Worm (Caenorhabditis elegans): ENCODE data around the gene ceh-79.

Gene ceh-79

DNA sequence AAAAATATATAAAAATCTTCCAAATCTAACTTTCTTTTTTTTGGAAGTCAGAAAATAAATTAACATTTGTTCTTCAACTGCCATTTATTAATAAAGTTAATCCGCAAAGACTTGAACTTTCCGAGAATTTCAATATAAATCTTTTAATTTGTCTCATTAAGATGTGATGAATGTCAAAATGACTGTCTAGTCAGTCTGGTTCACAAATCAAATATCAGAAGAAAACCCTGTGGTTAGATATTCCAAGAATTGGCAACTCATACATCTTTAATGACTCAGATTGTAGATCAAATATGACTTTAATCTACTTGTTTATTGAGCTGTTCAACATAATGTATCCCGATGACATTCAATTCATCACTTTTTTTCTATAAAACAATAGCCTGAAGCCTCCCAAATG is 36.0 kb upstream of the ceh-79 start (continued):
- peak; percentile 39 for TF ChIP-seq nhr-47 (tag; optimal IDR thresholded peaks at IDR 0.05)
- TF ChIP-seq fkh-8 (tag; optimal IDR thresholded peaks at IDR 0.05) = peak; percentile 58
- TF ChIP-seq dsc-1 (tag; optimal IDR thresholded peaks at IDR 0.05) = peak; percentile 99
- TF ChIP-seq pqm-1 (tag; optimal IDR thresholded peaks at IDR 0.05) = no peak
- TF ChIP-seq pax-3 (tag; optimal IDR thresholded peaks at IDR 0.05) = peak; percentile 87
- peak; percentile 38 for TF ChIP-seq nhr-71 (tag; optimal IDR thresholded peaks at IDR 0.05)
- no peak for TF ChIP-seq mef-2 (tag; optimal IDR thresholded peaks at IDR 0.05)
- no peak for TF ChIP-seq ceh-90 (tag; optimal IDR thresholded peaks at IDR 0.05)
- TF ChIP-seq aha-1 (tag; optimal IDR thresholded peaks at IDR 0.05) = no peak

ce11 chrV:13266630-13267029 is 35.0 kb upstream of the ceh-79 start:
- TF ChIP-seq dsc-1 (tag; optimal IDR thresholded peaks at IDR 0.05) = peak; percentile 66
- peak; percentile 6 for TF ChIP-seq fkh-8 (tag; optimal IDR thresholded peaks at IDR 0.05)
- no peak for TF ChIP-seq C34B4.2 (tag; optimal IDR thresholded peaks at IDR 0.05)
- peak; percentile 38 for TF ChIP-seq nhr-71 (tag; optimal IDR thresholded peaks at IDR 0.05)
- peak; percentile 21 for TF ChIP-seq pax-3 (tag; optimal IDR thresholded peaks at IDR 0.05)
- TF ChIP-seq zag-1 (tag; optimal IDR thresholded peaks at IDR 0.05) = no peak
- no peak for TF ChIP-seq elt-2 (tag; optimal IDR thresholded peaks at IDR 0.05)
- TF ChIP-seq efl-1 (optimal IDR thresholded peaks at IDR 0.05) = no peak
- peak in 1 of 2 experiments; percentile 74 for TF ChIP-seq efl-1 (GFP tag; optimal IDR thresholded peaks at IDR 0.05 in 1 of 2)

DNA sequence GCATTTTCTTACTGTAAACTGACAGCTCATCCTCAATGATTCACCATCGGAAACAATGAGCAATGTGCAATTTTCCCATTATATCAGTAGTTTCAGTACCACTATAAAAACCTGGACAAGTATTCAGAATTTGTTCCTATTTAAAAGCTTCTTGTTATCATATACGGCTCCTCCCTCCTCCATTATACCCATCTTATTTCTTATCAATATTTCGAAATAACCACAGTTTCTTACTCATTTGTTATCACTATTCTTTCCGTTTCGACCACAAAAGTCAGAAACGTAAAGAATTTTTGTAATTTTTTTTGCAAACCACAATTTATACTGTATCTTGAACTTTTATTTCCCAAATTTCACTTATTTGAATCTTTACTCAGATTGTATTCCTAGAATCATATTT is 33.6 kb upstream of the ceh-79 start:
- no peak for TF ChIP-seq snu-23 (GFP tag; optimal IDR thresholded peaks at IDR 0.05)
- TF ChIP-seq egl-13 (tag; optimal IDR thresholded peaks at IDR 0.05) = no peak
- no peak for TF ChIP-seq sox-4 (tag; optimal IDR thresholded peaks at IDR 0.05)
- TF ChIP-seq elt-2 (tag; optimal IDR thresholded peaks at IDR 0.05) = peak; percentile 96
- TF ChIP-seq jun-1 (tag; optimal IDR thresholded peaks at IDR 0.05) = peak; percentile 15
- TF ChIP-seq tlp-1 (tag; optimal IDR thresholded peaks at IDR 0.05) = peak; percentile 37
- no peak for TF ChIP-seq lin-14 (GFP tag; optimal IDR thresholded peaks at IDR 0.05)
- TF ChIP-seq pqm-1 (tag; optimal IDR thresholded peaks at IDR 0.05) = peak; percentile 59
- no peak for TF ChIP-seq C16A3.4 (tag; optimal IDR thresholded peaks at IDR 0.05)
- no peak for TF ChIP-seq rnt-1 (tag; optimal IDR thresholded peaks at IDR 0.05)
- no peak for TF ChIP-seq alr-1 (tag; optimal IDR thresholded peaks at IDR 0.05; ENCODE audit: borderline replicate concordance)
- peak in 1 of 2 experiments; percentile 6 for TF ChIP-seq lsy-2 (tag; optimal IDR thresholded peaks at IDR 0.05)
- TF ChIP-seq lin-15B (tag; optimal IDR thresholded peaks at IDR 0.05) = no peak
- TF ChIP-seq pax-3 (tag; optimal IDR thresholded peaks at IDR 0.05) = peak; percentile 80
- TF ChIP-seq nhr-47 (tag; optimal IDR thresholded peaks at IDR 0.05) = no peak

DNA sequence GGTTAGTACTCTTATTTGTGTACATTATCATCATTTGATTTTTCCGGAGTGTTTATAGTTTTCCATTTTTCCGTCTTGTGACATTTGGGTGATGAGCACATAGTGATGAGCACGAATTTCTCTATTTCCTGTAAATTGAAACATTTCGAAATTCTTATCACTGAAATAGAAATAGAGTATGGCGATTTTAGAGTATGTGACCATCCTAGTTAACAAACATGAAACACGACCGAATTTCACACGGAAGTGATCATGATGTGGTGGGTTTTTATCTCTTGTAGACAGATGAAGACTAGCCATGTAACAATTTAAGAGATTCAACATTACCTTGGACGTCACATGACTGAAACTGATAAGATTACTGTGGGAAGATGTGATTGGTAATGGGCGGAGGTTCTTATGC is 32.4 kb upstream of the ceh-79 start:
- TF ChIP-seq irx-1 (tag; optimal IDR thresholded peaks at IDR 0.05) (no peak), lin-35 (GFP tag; optimal IDR thresholded peaks at IDR 0.05) (peak in 1 of 2 experiments; percentile 59), fkh-8 (tag; optimal IDR thresholded peaks at IDR 0.05) (no peak), alr-1 (tag; optimal IDR thresholded peaks at IDR 0.05; ENCODE audit: borderline replicate concordance) (no peak), unc-62 (GFP tag; optimal IDR thresholded peaks at IDR 0.05) (no peak), xbp-1 (tag; optimal IDR thresholded peaks at IDR 0.05) (no peak), skn-1 (tag; optimal IDR thresholded peaks at IDR 0.05) (no peak), lir-3 (tag; optimal IDR thresholded peaks at IDR 0.05; ENCODE audit: poor library complexity) (no peak), dsc-1 (tag; optimal IDR thresholded peaks at IDR 0.05) (no peak), unc-86 (tag; optimal IDR thresholded peaks at IDR 0.05) (no peak), lin-14 (GFP tag; optimal IDR thresholded peaks at IDR 0.05) (peak; percentile 26), nhr-71 (tag; optimal IDR thresholded peaks at IDR 0.05) (peak; percentile 44), efl-3 (GFP tag; optimal IDR thresholded peaks at IDR 0.05) (no peak), isw-1 (GFP tag; IDR thresholded peaks at IDR 0.05) (no peak), aha-1 (tag; optimal IDR thresholded peaks at IDR 0.05) (no peak), ceh-82 (tag; optimal IDR thresholded peaks at IDR 0.05) (no peak), nhr-85 (tag) (no peak), nhr-19 (GFP tag; conservative IDR thresholded peaks at IDR 0.05) (0 out of 2 replicates have a peak, but pooled peaks have one; percentile 31), unc-130 (tag; optimal IDR thresholded peaks at IDR 0.05) (no peak), mef-2 (tag; optimal IDR thresholded peaks at IDR 0.05) (no peak), fkh-4 (tag; optimal IDR thresholded peaks at IDR 0.05; ENCODE audit: borderline replicate concordance) (no peak), swsn-7 (tag; optimal IDR thresholded peaks at IDR 0.05) (no peak), C34B4.2 (tag; optimal IDR thresholded peaks at IDR 0.05) (no peak), lin-13 (GFP tag; optimal IDR thresholded peaks at IDR 0.05) (no peak), mdl-1 (tag; optimal IDR thresholded peaks at IDR 0.05) (no peak), fos-1 (tag; optimal IDR thresholded peaks at IDR 0.05) (no peak), nhr-237 (tag; optimal IDR thresholded peaks at IDR 0.05) (no peak), sup-37 (GFP tag; optimal IDR thresholded peaks at IDR 0.05) (no peak), mab-9 (GFP tag; IDR thresholded peaks at IDR 0.05) (no peak), lin-15B (tag; optimal IDR thresholded peaks at IDR 0.05) (no peak), sox-4 (tag; optimal IDR thresholded peaks at IDR 0.05) (no peak), tlp-1 (tag; optimal IDR thresholded peaks at IDR 0.05) (peak; percentile 83)

Measured in whole organism, L1 larva.